Worm (Caenorhabditis elegans) whole organism, L2 larva: ENCODE data around the gene C50B8.5.

Experiments
- R02D3.7 ChIP-seq: fragments of 150-350 bp; optimal IDR thresholded peaks from 2 replicates; lab custom pipeline; 2014; ENCODE audit warnings: missing biosample characterization, missing genetic modification characterization
- aly-2 ChIP-seq: fragments of 150-350 bp; optimal IDR thresholded peaks from 2 replicates; lab custom pipeline; 2014; ENCODE audit warnings: missing biosample characterization, missing genetic modification characterization
- ceh-82 ChIP-seq: fragments of 150-350 bp; optimal IDR thresholded peaks from 2 replicates; lab custom pipeline; 2014; ENCODE audit warnings: missing biosample characterization, missing genetic modification characterization
- lin-13 ChIP-seq: fragments of 150-350 bp; optimal IDR thresholded peaks from 2 replicates; lab custom pipeline; 2014; ENCODE audit warnings: missing biosample characterization, missing genetic modification reagents, missing genetic modification characterization
- nhr-12 ChIP-seq: fragments of 150-350 bp; optimal IDR thresholded peaks from 2 replicates; lab custom pipeline; 2014; ENCODE audit warnings: missing biosample characterization, missing genetic modification characterization
- nhr-25 ChIP-seq: fragments of 150-350 bp; sonication (generic microtip); optimal IDR thresholded peaks from 3 replicates; lab custom pipeline; 2014; ENCODE audit warnings: missing biosample characterization, missing genetic modification characterization
- unc-62 ChIP-seq: fragments of 150-350 bp; optimal IDR thresholded peaks from 2 replicates; lab custom pipeline; 2014; ENCODE audit warnings: missing biosample characterization, missing genetic modification reagents, missing genetic modification characterization

DNA sequence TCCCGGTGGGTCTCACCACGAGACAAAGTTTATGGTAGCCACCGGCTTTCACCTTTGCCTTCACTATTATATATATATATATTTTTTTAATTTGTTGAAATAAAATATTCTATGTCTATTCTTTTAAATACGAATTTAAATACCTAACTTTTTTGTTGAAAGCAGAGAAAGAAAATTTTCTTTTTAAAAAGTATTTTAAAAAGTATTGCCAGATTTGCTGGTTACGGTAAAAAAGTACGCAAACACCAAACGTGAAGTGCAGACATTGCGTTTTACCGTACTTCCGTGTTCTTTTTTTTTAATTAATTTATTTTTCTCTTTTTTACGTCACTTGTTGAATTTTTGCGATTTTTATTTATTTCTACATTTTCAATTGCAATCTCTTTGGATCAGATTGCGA is 20.8 kb upstream of the C50B8.5 start, which contains the start of gene C56A3.8:
- no peak for TF ChIP-seq unc-62 (GFP tag; lab: Kevin White, UChicago)
- TF ChIP-seq aly-2 (tag; lab: Kevin White, UChicago) = no peak
- TF ChIP-seq ceh-82 (tag; lab: Kevin White, UChicago) = no peak
- TF ChIP-seq lin-13 (GFP tag; lab: Kevin White, UChicago) = no peak
- TF ChIP-seq nhr-12 = no peak
- no peak for TF ChIP-seq R02D3.7
- TF ChIP-seq nhr-25 (tag; lab: Kevin White, UChicago) = no peak
